Worm (Caenorhabditis elegans): ENCODE results near the gene F26D2.10.

The F26D2.10 gene

ce11 chrV:16429503-16429902, at the start of gene F26D2.10:
Gene F26D2.10 (minus strand): TSS chrV:16429603.
- TF ChIP-seq ets-4 (tag; optimal IDR thresholded peaks at IDR 0.05) (no peak), madf-2 (tag; optimal IDR thresholded peaks at IDR 0.05) (no peak), C08G9.2 (tag; optimal IDR thresholded peaks at IDR 0.05) (no peak), fkh-10 (GFP tag; optimal IDR thresholded peaks at IDR 0.05) (no peak), hlh-30 (tag; optimal IDR thresholded peaks at IDR 0.05; ENCODE audit: insufficient read depth) (no peak), sdc-2 (tag; optimal IDR thresholded peaks at IDR 0.05) (no peak), ceh-48 (tag; optimal IDR thresholded peaks at IDR 0.05) (no peak), sox-4 (tag; optimal IDR thresholded peaks at IDR 0.05) (no peak), mec-3 (tag; optimal IDR thresholded peaks at IDR 0.05; ENCODE audit: borderline replicate concordance) (no peak), eyg-1 (tag; optimal IDR thresholded peaks at IDR 0.05) (no peak), nhr-11 (tag; optimal IDR thresholded peaks at IDR 0.05) (no peak), pax-1 (tag; optimal IDR thresholded peaks at IDR 0.05) (no peak)

- no peak for TF ChIP-seq npax-4 (tag; optimal IDR thresholded peaks at IDR 0.05)
- no peak for TF ChIP-seq hlh-13 (GFP tag; optimal IDR thresholded peaks at IDR 0.05)
- no peak for TF ChIP-seq pha-2 (tag; optimal IDR thresholded peaks at IDR 0.05)
- no peak for TF ChIP-seq dmd-4 (tag; optimal IDR thresholded peaks at IDR 0.05; ENCODE audit: borderline replicate concordance)
- TF ChIP-seq tbx-7 (tag; optimal IDR thresholded peaks at IDR 0.05) = no peak
- no peak for TF ChIP-seq unc-55 (GFP tag; optimal IDR thresholded peaks at IDR 0.05)
- no peak for TF ChIP-seq zip-5 (tag; optimal IDR thresholded peaks at IDR 0.05)
- no peak for TF ChIP-seq ztf-16 (tag; optimal IDR thresholded peaks at IDR 0.05)
- no peak for TF ChIP-seq ceh-6 (GFP tag; optimal IDR thresholded peaks at IDR 0.05)
Observed at ce11 chrV:16471995-16472563, 42.7 kb upstream of the F26D2.10 start, which contains the start of gene srw-35. Gene srw-35 (plus strand): TSS chrV:16472513.

ce11 chrV:16470916-16471315, 41.5 kb upstream of the F26D2.10 start, which contains the start of gene srh-138:
Gene srh-138 (minus strand): TSS chrV:16471016.
- TF ChIP-seq ceh-34 (tag; optimal IDR thresholded peaks at IDR 0.05) = no peak

- TF ChIP-seq sox-2 (GFP tag; IDR thresholded peaks at IDR 0.05) = no peak
- TF ChIP-seq tbx-7 (tag; optimal IDR thresholded peaks at IDR 0.05) = no peak
- no peak for TF ChIP-seq nhr-232 (tag; optimal IDR thresholded peaks at IDR 0.05)
- no peak for TF ChIP-seq nhr-11 (tag; optimal IDR thresholded peaks at IDR 0.05)
- no peak for TF ChIP-seq madf-2 (tag; optimal IDR thresholded peaks at IDR 0.05)
- no peak for TF ChIP-seq tbx-2 (tag; optimal IDR thresholded peaks at IDR 0.05)
- TF ChIP-seq ama-1 (optimal IDR thresholded peaks at IDR 0.05) = no peak
Observed at ce11 chrV:16467840-16468239, 38.4 kb upstream of the F26D2.10 start, which contains the start of gene sru-44. Gene sru-44 (minus strand): TSS chrV:16467940.

ce11 chrV:16460866-16461265, 31.5 kb upstream of the F26D2.10 start, which contains the start of gene srh-142:
Gene srh-142 (minus strand): TSS chrV:16460966.
- TF ChIP-seq lin-11 (tag; optimal IDR thresholded peaks at IDR 0.05) = no peak
- no peak for TF ChIP-seq gmeb-2 (tag; optimal IDR thresholded peaks at IDR 0.05)
- no peak for TF ChIP-seq ceh-22 (tag; optimal IDR thresholded peaks at IDR 0.05)
- no peak for TF ChIP-seq ceh-48 (tag; optimal IDR thresholded peaks at IDR 0.05)
- no peak for TF ChIP-seq unc-86 (tag; optimal IDR thresholded peaks at IDR 0.05)
- no peak for TF ChIP-seq mec-3 (tag; optimal IDR thresholded peaks at IDR 0.05; ENCODE audit: borderline replicate concordance)
- no peak for TF ChIP-seq nfya-1 (tag; optimal IDR thresholded peaks at IDR 0.05)
- TF ChIP-seq pat-9 (tag; optimal IDR thresholded peaks at IDR 0.05) = no peak
- no peak for TF ChIP-seq ceh-2 (tag; optimal IDR thresholded peaks at IDR 0.05)
- TF ChIP-seq hlh-30 (tag; optimal IDR thresholded peaks at IDR 0.05; ENCODE audit: insufficient read depth) = no peak
- TF ChIP-seq pqm-1 (tag; optimal IDR thresholded peaks at IDR 0.05) = no peak
- TF ChIP-seq ama-1 (optimal IDR thresholded peaks at IDR 0.05) = no peak
- TF ChIP-seq ceh-45 (GFP tag; IDR thresholded peaks at IDR 0.05) = no peak
- TF ChIP-seq T23F11.4 (GFP tag; optimal IDR thresholded peaks at IDR 0.05) = no peak
